Worm (Caenorhabditis elegans): Measurements from ENCODE around the gene ric-4.

ric-4 gene

DNA sequence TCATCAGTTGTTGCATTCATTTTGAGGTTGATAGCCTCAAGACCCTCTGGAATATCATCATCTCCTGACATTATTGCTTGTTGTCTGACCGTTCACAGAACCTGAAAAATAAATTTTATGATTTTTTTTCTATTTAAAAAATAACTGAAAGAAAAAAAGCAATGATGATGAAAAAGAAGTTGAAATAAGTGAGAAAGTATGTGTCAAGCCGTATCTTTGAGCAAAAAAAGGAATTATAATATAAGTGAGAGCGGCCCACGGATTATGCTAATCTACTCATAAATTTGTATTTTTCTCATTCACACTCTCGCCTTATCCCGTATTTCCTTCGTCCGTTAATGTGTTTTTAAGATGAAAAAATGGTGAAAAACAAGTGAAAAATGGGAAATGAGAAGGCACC lies at the start of gene ric-4:
TSS of gene ric-4 (minus strand) at position 101 of the 400 bp plus-strand sequence.
- TF ChIP-seq unc-62 (GFP tag; optimal IDR thresholded peaks at IDR 0.05): no peak

DNA sequence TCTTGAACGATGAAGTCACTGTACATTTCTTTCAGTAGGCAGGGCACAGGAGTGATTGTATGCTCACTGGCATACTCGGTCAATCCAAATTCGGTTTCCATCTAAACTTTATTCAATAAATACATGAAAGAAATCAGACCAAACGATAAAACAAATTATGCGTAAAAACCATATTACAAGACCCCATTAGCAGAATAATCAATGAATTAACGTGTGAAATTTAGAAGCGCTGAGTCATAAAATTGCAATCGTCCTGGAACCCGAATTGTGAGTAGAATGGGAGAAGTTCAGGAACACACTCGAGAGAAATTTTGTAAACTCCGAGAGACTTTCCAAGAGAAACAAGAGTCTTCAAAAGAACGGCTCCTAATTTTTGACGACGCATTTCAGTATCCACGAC lies 49.3 kb upstream of the ric-4 start, which contains the start of gene B0024.11:
TSS of gene B0024.11 (minus strand) at position 101 of the 400 bp plus-strand sequence.
- no peak for TF ChIP-seq unc-62 (GFP tag; optimal IDR thresholded peaks at IDR 0.05)

DNA sequence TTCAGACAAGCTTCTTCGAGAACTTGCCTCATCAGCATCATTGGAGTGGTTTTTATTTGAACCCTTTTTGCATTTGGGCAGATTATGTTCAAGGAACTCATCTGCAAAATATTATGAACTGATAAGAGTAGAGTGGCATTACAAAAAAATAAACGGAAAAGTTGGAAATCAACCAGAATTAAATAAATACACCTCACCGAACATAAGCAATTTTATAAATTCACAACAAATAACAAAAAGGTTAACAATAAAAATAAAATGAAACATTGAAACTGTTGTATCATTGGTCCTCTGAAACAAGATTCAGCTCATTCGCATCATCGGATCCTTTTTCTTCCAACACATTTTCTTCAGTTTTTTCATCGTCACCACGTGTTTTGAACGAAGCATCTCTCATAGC lies 47.2 kb upstream of the ric-4 start, which contains the start of gene asps-1:
TSS of gene asps-1 (minus strand) at position 101 of the 400 bp plus-strand sequence.
- TF ChIP-seq unc-62 (GFP tag; optimal IDR thresholded peaks at IDR 0.05): no peak

DNA sequence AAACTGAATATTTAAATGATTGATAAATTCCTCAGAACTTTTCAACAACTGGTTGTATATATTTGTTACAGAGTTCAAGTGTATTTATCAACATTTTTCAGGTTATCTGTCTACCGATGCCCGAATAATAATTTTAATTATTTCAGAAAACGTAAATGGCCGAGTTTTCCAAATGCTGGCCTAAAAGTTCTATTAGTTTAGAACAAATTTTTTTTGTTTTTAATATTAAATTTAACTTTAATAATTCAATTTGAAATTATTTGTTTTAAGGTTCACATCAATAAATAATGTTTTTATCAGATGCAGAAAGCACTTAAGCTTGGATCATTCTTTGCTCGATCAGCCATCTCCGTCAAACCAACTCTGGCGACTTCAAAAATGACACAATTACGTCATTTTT lies 44.3 kb upstream of the ric-4 start, which contains the start of gene trx-2:
TSS of gene trx-2 (plus strand) at position 301 of the 400 bp plus-strand sequence.
- TF ChIP-seq unc-62 (GFP tag; optimal IDR thresholded peaks at IDR 0.05): no peak

DNA sequence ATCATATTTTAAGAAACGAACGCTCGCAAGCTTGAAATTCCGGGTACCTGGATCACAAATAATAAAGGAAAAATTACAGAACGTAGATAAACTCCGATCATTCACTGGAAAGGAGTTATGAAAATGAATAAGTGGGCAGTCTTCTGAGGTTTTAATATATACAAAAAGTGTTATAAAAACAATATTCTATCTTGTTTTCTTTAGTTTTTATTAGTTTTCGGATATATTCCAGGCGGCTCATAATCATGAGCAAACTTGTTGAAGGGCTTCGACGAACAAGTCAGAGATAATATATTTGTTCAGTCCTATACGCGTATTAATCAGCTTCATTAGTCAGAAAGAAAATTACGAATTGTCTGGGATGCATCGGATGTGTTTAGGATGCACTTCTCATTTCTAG lies 43.8 kb upstream of the ric-4 start, which contains the start of gene gcy-6:
TSS of gene gcy-6 (minus strand) at position 101 of the 400 bp plus-strand sequence.
- TF ChIP-seq unc-62 (GFP tag; optimal IDR thresholded peaks at IDR 0.05): no peak

DNA sequence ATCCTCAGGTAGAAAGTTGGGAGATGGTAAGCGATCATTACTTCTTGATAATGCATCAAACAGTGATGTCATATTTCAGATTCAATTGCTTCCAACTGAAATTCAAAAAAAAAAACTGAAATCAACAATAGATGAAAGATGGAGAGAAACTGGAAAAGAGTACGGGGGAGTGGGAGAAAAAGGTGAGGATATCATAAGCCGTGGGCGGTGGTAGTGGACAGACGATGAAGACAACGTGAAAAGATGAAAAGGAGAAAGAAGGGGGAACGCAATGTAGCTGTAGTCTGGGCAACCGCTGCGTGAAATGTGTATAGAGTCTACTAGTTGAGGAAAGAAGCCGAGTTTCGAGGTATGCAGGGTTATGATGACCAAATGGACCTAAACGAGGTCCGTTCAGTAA lies 37.2 kb upstream of the ric-4 start, which contains the start of gene che-12:
TSS of gene che-12 (minus strand) at position 101 of the 400 bp plus-strand sequence.
- no peak for TF ChIP-seq unc-62 (GFP tag; optimal IDR thresholded peaks at IDR 0.05)

DNA sequence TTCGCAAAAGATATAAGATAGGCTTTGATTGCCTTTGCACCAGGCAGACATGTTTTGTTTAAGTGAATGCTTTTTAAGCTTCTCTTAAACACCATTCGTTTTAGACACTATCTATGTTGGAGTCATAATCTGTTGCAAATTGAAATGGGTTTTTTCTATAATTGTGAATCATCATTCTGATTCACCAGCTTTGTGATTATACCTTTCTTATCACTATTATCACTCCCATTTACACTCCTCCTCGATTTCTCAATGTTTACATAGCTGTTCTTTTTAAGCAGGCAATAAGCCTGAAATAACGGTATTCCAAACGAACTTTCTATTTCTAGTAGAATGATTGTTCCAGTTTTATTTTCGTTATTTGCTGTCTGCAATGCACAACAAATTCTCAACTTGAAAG lies 27.0 kb upstream of the ric-4 start, which contains the start of gene B0024.4:
TSS of gene B0024.4 (plus strand) at position 301 of the 400 bp plus-strand sequence.
- no peak for TF ChIP-seq unc-62 (GFP tag; optimal IDR thresholded peaks at IDR 0.05)

DNA sequence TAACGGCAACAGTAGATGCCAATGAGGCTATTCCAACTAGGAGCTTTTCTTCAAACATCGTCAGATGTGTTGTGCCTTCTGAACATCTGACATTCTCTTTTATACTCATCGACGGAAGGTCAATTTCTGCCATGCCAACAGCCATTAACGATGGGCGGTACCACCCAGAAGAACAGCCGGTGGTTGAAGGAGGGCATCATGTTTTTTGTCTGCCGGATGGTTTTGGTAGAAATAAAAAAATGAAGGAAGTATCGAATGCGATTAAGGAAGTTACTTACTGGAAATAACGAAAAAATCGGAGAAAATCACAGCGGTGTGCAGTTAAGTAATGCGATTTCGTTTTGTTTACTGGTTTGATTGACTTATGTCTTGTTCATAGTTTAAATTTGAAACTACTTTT lies 24.4 kb upstream of the ric-4 start, which contains the start of gene col-150:
TSS of gene col-150 (minus strand) at position 101 of the 400 bp plus-strand sequence.
- no peak for TF ChIP-seq unc-62 (GFP tag; optimal IDR thresholded peaks at IDR 0.05)

DNA sequence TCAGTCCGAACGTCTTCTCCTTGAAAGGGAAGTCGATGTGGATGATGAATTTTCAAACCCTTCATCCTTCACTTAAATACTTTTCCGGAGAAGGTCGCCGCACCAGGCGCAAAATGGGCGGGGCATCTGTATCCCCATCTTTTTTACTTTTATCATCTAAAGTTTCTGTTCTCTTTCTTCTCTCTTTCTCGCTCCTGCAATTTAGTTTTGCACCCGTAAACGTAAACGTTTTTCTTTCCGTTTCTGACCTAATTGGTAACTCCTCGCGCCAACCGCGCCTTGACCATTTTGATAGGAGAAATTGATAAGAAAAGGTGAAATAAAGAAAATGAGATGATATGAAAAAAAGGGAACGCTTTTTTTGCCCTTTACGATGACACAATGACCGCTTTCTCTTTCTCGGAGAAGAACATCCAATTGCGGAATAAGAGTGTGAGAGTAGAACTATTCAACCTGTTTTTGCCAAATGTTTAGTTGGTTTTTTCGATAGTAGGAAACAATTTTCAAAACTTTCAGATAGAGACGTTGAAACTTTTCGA lies 22.8 kb upstream of the ric-4 start, which contains the start of gene col-149:
TSS of gene col-149 (minus strand) at position 51 of the 539 bp plus-strand sequence.
- no peak for TF ChIP-seq unc-62 (GFP tag; optimal IDR thresholded peaks at IDR 0.05)

DNA sequence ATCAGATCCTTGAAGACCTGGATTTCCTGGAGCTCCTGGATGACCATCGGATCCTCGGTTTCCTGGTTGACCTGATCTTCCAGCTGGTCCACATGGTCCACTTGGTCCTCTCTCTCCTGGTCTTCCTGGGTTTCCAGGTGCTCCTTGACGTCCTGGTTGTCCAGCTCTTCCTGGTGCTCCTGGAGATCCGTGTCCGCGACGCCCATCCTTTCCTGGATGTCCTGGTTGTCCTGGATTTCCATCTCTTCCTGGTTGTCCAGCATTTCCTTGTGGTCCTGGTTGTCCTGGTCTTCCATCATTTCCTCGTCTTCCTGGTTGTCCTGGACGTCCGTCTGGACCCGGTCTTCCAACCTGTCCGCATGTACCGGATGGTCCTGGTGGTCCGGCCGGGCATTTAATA lies 21.7 kb upstream of the ric-4 start:
- TF ChIP-seq unc-62 (GFP tag; optimal IDR thresholded peaks at IDR 0.05): no peak

DNA sequence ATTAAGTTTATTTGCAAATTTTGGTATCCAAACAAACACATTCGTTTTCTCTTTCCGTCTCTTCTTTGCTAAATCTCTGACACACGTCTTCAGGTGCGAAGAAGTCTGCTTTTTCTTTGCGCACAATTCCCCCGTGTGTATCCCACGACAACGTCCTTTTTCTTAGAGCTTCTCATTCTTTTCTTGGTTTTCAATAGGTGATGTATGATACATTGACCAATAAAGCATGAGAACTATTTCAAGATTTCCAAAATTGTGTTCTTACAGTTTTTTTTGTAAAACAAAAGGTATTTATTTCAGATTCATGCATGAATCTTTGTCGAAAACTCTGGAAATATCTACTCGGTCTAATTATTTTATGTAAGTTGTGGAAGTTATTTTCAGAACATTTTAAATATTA lies 19.6 kb upstream of the ric-4 start, which contains the start of gene B0024.15:
TSS of gene B0024.15 (plus strand) at position 301 of the 400 bp plus-strand sequence.
- no peak for TF ChIP-seq unc-62 (GFP tag; optimal IDR thresholded peaks at IDR 0.05)

DNA sequence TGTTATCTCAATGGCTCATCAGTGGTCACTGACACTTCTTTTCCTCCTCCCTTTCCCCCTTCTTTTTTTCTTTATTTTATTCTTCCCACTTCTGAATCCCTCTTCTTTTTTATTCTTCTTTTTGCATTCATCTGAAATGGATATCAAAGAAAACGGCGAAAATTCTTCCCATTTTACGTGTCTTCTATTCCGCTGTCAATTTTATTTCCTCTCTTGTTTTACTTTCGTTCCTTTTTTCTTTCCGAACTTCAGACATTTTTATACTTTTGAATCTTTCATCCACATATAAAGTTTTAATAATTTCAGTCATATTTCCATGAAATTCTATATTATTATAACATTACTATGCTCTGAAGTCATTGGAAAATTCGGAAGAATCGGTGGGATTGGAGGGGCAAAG lies 17.1 kb upstream of the ric-4 start, which contains the start of gene B0024.3:
TSS of gene B0024.3 (plus strand) at position 301 of the 400 bp plus-strand sequence.
- TF ChIP-seq unc-62 (GFP tag; optimal IDR thresholded peaks at IDR 0.05): no peak

DNA sequence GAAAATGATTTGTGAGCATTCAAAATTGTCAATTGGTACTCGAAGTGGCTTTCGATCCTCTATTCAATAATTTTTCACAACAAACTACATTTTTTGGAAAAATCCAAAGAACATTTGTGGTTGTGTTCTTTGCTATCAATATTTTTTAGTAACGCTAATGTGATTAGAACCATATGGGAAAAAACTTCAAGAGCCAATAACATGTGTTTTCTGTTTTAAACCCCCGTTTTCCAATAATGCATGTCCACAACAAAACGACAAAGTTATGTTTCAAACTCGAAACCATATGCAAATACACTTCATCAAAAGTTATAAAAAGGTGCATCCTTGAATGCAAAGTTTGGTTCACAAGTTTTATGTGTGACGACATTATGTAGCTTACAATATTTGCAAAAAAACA lies 15.7 kb upstream of the ric-4 start:
- no peak for TF ChIP-seq unc-62 (GFP tag; optimal IDR thresholded peaks at IDR 0.05)

DNA sequence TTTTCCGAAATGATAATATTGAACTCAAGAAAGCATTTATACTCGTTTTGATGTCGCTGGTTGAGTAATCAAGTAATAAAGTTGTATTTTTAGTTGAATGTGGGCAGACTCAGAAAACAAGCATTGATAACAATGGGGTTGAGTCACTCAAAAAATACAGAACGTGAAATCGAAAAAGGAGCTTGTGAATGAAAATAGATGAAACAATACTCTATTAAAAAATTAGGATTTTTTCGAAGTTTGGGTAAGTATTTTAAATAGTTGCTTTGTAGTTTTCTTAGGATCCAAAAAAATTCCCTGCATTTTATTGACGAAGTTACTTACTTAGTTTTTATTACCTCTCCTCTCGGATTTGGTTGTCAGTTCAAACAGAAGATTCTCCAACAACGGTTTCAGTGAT lies 13.3 kb upstream of the ric-4 start, which contains the start of gene lys-3:
TSS of gene lys-3 (minus strand) at position 101 of the 400 bp plus-strand sequence.
- TF ChIP-seq unc-62 (GFP tag; optimal IDR thresholded peaks at IDR 0.05): no peak

DNA sequence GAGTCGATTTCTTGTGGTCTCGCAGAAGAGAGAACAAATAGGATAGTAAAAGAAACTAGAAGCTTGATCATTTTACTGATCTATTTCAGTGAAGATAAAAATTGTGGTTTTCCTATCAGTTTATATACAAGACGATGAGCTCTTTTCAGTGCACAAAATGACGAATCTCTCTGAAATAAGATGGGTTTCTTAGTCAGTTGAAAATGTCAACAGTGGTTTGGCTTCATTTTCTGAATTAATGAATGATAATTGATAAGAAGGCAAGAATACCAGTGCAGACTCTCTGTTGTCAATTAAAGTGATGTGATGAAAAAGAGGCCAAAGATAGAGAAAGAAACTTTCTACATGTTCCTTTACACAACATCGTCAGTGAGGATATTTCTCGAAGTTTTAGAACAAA lies 11.3 kb upstream of the ric-4 start, which contains the start of gene lys-2:
TSS of gene lys-2 (minus strand) at position 101 of the 400 bp plus-strand sequence.
- TF ChIP-seq unc-62 (GFP tag; optimal IDR thresholded peaks at IDR 0.05): no peak

DNA sequence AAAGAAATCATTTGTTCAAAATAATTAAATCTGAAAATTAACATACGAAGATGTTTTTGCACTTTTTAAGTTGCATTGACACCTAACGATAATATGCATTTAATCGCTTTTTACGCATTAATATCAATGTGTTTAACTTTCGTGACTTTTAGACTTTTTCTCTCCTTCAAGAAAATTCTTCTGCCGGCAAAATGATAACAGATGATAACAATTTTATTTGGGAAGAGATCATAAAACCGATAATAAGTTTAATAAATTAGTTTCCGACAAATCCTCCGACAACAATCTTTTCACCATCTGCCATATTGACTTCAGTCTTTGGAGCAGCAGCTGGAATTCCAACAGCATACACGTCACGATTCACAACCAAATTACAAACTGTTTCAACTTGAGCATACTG lies 10.0 kb upstream of the ric-4 start:
- TF ChIP-seq unc-62 (GFP tag; optimal IDR thresholded peaks at IDR 0.05): no peak

DNA sequence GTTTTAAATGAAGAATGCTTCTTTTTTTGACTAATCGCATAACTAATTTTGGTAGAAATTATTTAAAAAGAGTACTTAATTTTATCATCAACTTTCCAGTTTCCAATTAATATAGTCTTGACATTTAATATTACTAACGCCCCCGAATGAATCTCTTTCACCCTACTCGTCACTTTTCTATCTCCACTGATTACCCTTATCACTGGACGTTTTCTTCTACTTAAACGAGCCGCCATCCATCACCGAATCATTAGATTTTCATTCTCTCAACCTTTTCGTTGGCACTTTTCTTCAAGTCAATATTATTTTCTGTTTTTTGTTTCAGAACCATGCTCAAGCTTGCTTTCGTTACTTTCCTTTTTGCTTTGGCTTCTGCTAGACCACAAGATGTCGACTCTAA lies 7.5 kb upstream of the ric-4 start, which contains the start of gene lys-1:
TSS of gene lys-1 (plus strand) at position 326 of the 400 bp plus-strand sequence.
- TF ChIP-seq unc-62 (GFP tag; optimal IDR thresholded peaks at IDR 0.05): no peak

Measured in whole organism, dauer.